Worm (Caenorhabditis elegans) whole organism, L4 larva: Measurements from ENCODE around the gene F58B4.5.
A peak's percentile ranks its signal among the peaks of the same experiment; 100 is the strongest.

Experiments used
- F37D6.2 ChIP-seq: sonication (generic microtip); optimal IDR thresholded peaks from 2 replicates; lab custom pipeline; 2016; ENCODE audit warnings: mild to moderate bottlenecking, missing genetic modification characterization, missing compliant biosample characterization
- F44E2.7 ChIP-seq: fragments of 200-800 bp; sonication (Bioruptor generic); IDR thresholded peaks from 2 replicates; pipeline ENCODE4 v2.1.2; 2022; ENCODE audit warnings: missing genetic modification characterization, missing compliant biosample characterization
- F49E8.2 ChIP-seq: sonication (generic microtip); optimal IDR thresholded peaks from 2 replicates; lab custom pipeline; 2016; ENCODE audit warnings: missing compliant biosample characterization, mild to moderate bottlenecking, missing genetic modification characterization, borderline replicate concordance
- T26A8.4 ChIP-seq: fragments of 200-800 bp; sonication (Bioruptor generic); IDR thresholded peaks from 2 replicates; pipeline ENCODE4 v1.3.6; 2022; ENCODE audit warnings: missing genetic modification characterization, missing compliant biosample characterization
- Y105C5A.15 ChIP-seq: fragments of 200-800 bp; sonication (Bioruptor generic); IDR thresholded peaks from 2 replicates; pipeline ENCODE4 v1.3.6; 2022; ENCODE audit warnings: missing genetic modification characterization, missing compliant biosample characterization
- Y75B8A.6 ChIP-seq: fragments of 200-800 bp; sonication (Bioruptor generic); IDR thresholded peaks from 2 replicates; pipeline ENCODE4 v1.3.6; 2022; ENCODE audit warnings: missing genetic modification reagents, missing genetic modification characterization, missing compliant biosample characterization
- aly-2 ChIP-seq: sonication (generic microtip); optimal IDR thresholded peaks from 2 replicates; lab custom pipeline; 2018; ENCODE audit warnings: missing biosample characterization, missing genetic modification characterization
- ama-1 ChIP-seq: fragments of 150-350 bp; optimal IDR thresholded peaks from 2 replicates; lab custom pipeline; 2014; ENCODE audit warnings: inconsistent platforms, mixed read lengths
- arid-1 ChIP-seq: fragments of 200-800 bp; sonication (Bioruptor generic); conservative IDR thresholded peaks from 2 replicates; pipeline ENCODE4 v1.3.6; 2022; ENCODE audit warnings: missing genetic modification reagents, missing genetic modification characterization, missing compliant biosample characterization
- attf-4 ChIP-seq: sonication (generic microtip); optimal IDR thresholded peaks from 3 replicates; lab custom pipeline; 2017; ENCODE audit warnings: missing biosample characterization, missing genetic modification characterization
- ceh-20 ChIP-seq: fragments of 200-800 bp; sonication (Bioruptor generic); IDR thresholded peaks from 2 replicates; pipeline ENCODE4 v1.3.6; 2022; ENCODE audit warnings: missing genetic modification reagents, missing genetic modification characterization, missing compliant biosample characterization
- ceh-32 ChIP-seq: sonication (generic microtip); optimal IDR thresholded peaks from 2 replicates; lab custom pipeline; 2016; ENCODE audit warnings: mild to moderate bottlenecking, missing genetic modification characterization, missing compliant biosample characterization; ENCODE audit not compliant: poor library complexity
- ceh-82 ChIP-seq: sonication (generic microtip); optimal IDR thresholded peaks from 2 replicates; lab custom pipeline; 2017; ENCODE audit warnings: missing biosample characterization, missing genetic modification characterization
- cey-2 ChIP-seq: sonication (generic microtip); optimal IDR thresholded peaks from 3 replicates; lab custom pipeline; 2017; ENCODE audit warnings: missing genetic modification characterization, mild to moderate bottlenecking, missing compliant biosample characterization, antibody characterized with exemption, borderline replicate concordance; ENCODE audit not compliant: insufficient read depth
- ctbp-1 ChIP-seq: fragments of 200-800 bp; sonication (Bioruptor generic); IDR thresholded peaks from 2 replicates; pipeline ENCODE4 v1.3.6; 2022; ENCODE audit warnings: missing genetic modification reagents, missing genetic modification characterization, missing compliant biosample characterization
- daf-19 ChIP-seq: fragments of 200-800 bp; sonication (Bioruptor generic); conservative IDR thresholded peaks from 2 replicates; pipeline ENCODE4 v1.3.6; 2022; ENCODE audit warnings: missing genetic modification characterization, missing compliant biosample characterization
- dmd-6 ChIP-seq: fragments of 200-800 bp; sonication (Bioruptor generic); IDR thresholded peaks from 2 replicates; pipeline ENCODE4 v1.3.6; 2022; ENCODE audit warnings: missing genetic modification reagents, missing genetic modification characterization, missing compliant biosample characterization
- dmd-9 ChIP-seq: fragments of 200-800 bp; sonication (Bioruptor generic); IDR thresholded peaks from 2 replicates; pipeline ENCODE4 v1.3.6; 2022; ENCODE audit warnings: missing genetic modification reagents, missing genetic modification characterization, missing compliant biosample characterization
- dpl-1 ChIP-seq: fragments of 150-350 bp; optimal IDR thresholded peaks from 2 replicates; lab custom pipeline; 2014; ENCODE audit warnings: missing biosample characterization, missing genetic modification reagents, missing genetic modification characterization
- dve-1 ChIP-seq: sonication (generic microtip); optimal IDR thresholded peaks from 2 replicates; lab custom pipeline; 2017; ENCODE audit warnings: antibody characterized with exemption, mild to moderate bottlenecking, missing genetic modification characterization, missing compliant biosample characterization; ENCODE audit not compliant: insufficient read depth
- gei-8 ChIP-seq: fragments of 200-800 bp; sonication (Bioruptor generic); optimal IDR thresholded peaks from 2 replicates; lab custom pipeline; 2018; ENCODE audit warnings: mild to moderate bottlenecking, missing genetic modification characterization, missing compliant biosample characterization
- hif-1 ChIP-seq, 2 experiments: sonication (generic microtip); optimal IDR thresholded peaks; 2 replicates each; lab custom pipeline; 2016 to 2017; ENCODE audit warnings: missing compliant biosample characterization in 2 of 2, missing genetic modification characterization in 2 of 2, missing genetic modification reagents in 2 of 2, missing genotype in 2 of 2, mild to moderate bottlenecking in 1 of 2
- hlh-11 ChIP-seq: fragments of 200-800 bp; sonication (Bioruptor generic); optimal IDR thresholded peaks from 2 replicates; lab custom pipeline; 2018; ENCODE audit warnings: mild to moderate bottlenecking, missing genetic modification characterization, missing compliant biosample characterization
- hlh-30 ChIP-seq: sonication (generic microtip); optimal IDR thresholded peaks from 2 replicates; lab custom pipeline; 2017; ENCODE audit warnings: antibody characterized with exemption, mild to moderate bottlenecking, missing genetic modification characterization, missing compliant biosample characterization; ENCODE audit not compliant: insufficient read depth
- hmg-1.1 ChIP-seq: fragments of 200-800 bp; sonication (Bioruptor generic); IDR thresholded peaks from 2 replicates; pipeline ENCODE4 v1.3.6; 2022; ENCODE audit warnings: missing genetic modification reagents, missing genetic modification characterization, missing compliant biosample characterization
- jun-1 ChIP-seq: fragments of 150-350 bp; optimal IDR thresholded peaks from 2 replicates; lab custom pipeline; 2014; ENCODE audit warnings: missing biosample characterization, missing genetic modification reagents, missing genetic modification characterization
- lim-7 ChIP-seq: fragments of 200-800 bp; sonication (Bioruptor generic); IDR thresholded peaks from 2 replicates; pipeline ENCODE4 v1.3.6; 2022; ENCODE audit warnings: missing genetic modification characterization, missing compliant biosample characterization
- lin-1 ChIP-seq: fragments of 200-800 bp; sonication (Bioruptor generic); IDR thresholded peaks from 2 replicates; pipeline ENCODE4 v1.3.6; 2022; ENCODE audit warnings: missing genetic modification reagents, missing genetic modification characterization, missing compliant biosample characterization
- lin-13 ChIP-seq: fragments of 150-350 bp; optimal IDR thresholded peaks from 2 replicates; lab custom pipeline; 2014; ENCODE audit warnings: missing biosample characterization, missing genetic modification reagents, missing genetic modification characterization
- lin-15B ChIP-seq: fragments of 150-350 bp; sonication (generic microtip); optimal IDR thresholded peaks from 3 replicates; lab custom pipeline; 2014; ENCODE audit warnings: missing biosample characterization, missing genetic modification characterization
- lsy-2 ChIP-seq, 2 experiments: fragments of 150-350 bp in 1 of 2; sonication (generic microtip) in 1 of 2; optimal IDR thresholded peaks; 2 replicates each; lab custom pipeline; 2014 to 2017; ENCODE audit warnings: missing biosample characterization in 2 of 2, missing genetic modification characterization in 2 of 2
- madf-9 ChIP-seq: fragments of 200-800 bp; sonication (Bioruptor generic); conservative IDR thresholded peaks from 2 replicates; pipeline ENCODE4 v1.3.6; 2022; ENCODE audit warnings: missing genetic modification reagents, missing genetic modification characterization, missing compliant biosample characterization
- mxl-2 ChIP-seq: fragments of 200-800 bp; sonication (Bioruptor generic); conservative IDR thresholded peaks from 2 replicates; pipeline ENCODE4 v1.3.6; 2022; ENCODE audit warnings: missing genetic modification reagents, missing genetic modification characterization, missing compliant biosample characterization
- mxl-3 ChIP-seq: fragments of 200-800 bp; sonication (Bioruptor generic); optimal IDR thresholded peaks from 2 replicates; lab custom pipeline; 2018; ENCODE audit warnings: mild to moderate bottlenecking, missing genetic modification characterization, missing compliant biosample characterization
- nhr-102 ChIP-seq: sonication (generic microtip); optimal IDR thresholded peaks from 2 replicates; lab custom pipeline; 2016; ENCODE audit warnings: mild to moderate bottlenecking, missing genetic modification characterization, moderate library complexity, missing compliant biosample characterization
- nhr-111 ChIP-seq: fragments of 200-800 bp; sonication (Bioruptor generic); optimal IDR thresholded peaks from 2 replicates; lab custom pipeline; 2018; ENCODE audit warnings: mild to moderate bottlenecking, missing genetic modification characterization, missing compliant biosample characterization
- nhr-28 ChIP-seq: fragments of 150-350 bp; optimal IDR thresholded peaks from 2 replicates; lab custom pipeline; 2014; ENCODE audit warnings: missing biosample characterization, missing genetic modification characterization
- nhr-76 ChIP-seq: fragments of 150-350 bp; optimal IDR thresholded peaks from 2 replicates; lab custom pipeline; 2014; ENCODE audit warnings: missing biosample characterization, missing genetic modification characterization
- php-3 ChIP-seq: fragments of 200-800 bp; sonication (Bioruptor generic); IDR thresholded peaks from 2 replicates; pipeline ENCODE4 v1.3.6; 2022; ENCODE audit warnings: missing genetic modification reagents, missing genetic modification characterization, missing compliant biosample characterization
- pqm-1 ChIP-seq: sonication (generic microtip); optimal IDR thresholded peaks from 2 replicates; lab custom pipeline; 2017; ENCODE audit warnings: missing biosample characterization, missing genetic modification characterization
- set-16 ChIP-seq: fragments of 200-800 bp; sonication (Bioruptor generic); IDR thresholded peaks from 2 replicates; pipeline ENCODE4 v1.3.6; 2022; ENCODE audit warnings: missing genetic modification reagents, missing genetic modification characterization, missing compliant biosample characterization
- skn-1 ChIP-seq: fragments of 150-350 bp; optimal IDR thresholded peaks from 2 replicates; lab custom pipeline; 2014; ENCODE audit warnings: missing biosample characterization, missing genetic modification characterization
- snpc-1.2 ChIP-seq: fragments of 200-800 bp; sonication (Bioruptor generic); IDR thresholded peaks from 2 replicates; pipeline ENCODE4 v1.3.6; 2022; ENCODE audit warnings: missing genetic modification reagents, missing genetic modification characterization, missing compliant biosample characterization
- snpc-4 ChIP-seq: fragments of 150-350 bp; optimal IDR thresholded peaks from 2 replicates; lab custom pipeline; 2014; ENCODE audit warnings: missing biosample characterization, missing genetic modification characterization
- spr-3 ChIP-seq: fragments of 200-800 bp; sonication (Bioruptor generic); optimal IDR thresholded peaks from 2 replicates; lab custom pipeline; 2018; ENCODE audit warnings: mild to moderate bottlenecking, missing genetic modification characterization, missing compliant biosample characterization
- tra-1 ChIP-seq: fragments of 200-800 bp; sonication (Bioruptor generic); IDR thresholded peaks from 2 replicates; pipeline ENCODE4 v1.3.6; 2022; ENCODE audit warnings: missing genetic modification reagents, missing genetic modification characterization, missing compliant biosample characterization
- unc-130 ChIP-seq: sonication (generic microtip); optimal IDR thresholded peaks from 2 replicates; lab custom pipeline; 2016; ENCODE audit warnings: missing genetic modification reagents, missing genetic modification characterization, missing compliant biosample characterization
- vab-7 ChIP-seq: fragments of 200-800 bp; sonication (Bioruptor generic); IDR thresholded peaks from 2 replicates; pipeline ENCODE4 v1.3.6; 2022; ENCODE audit warnings: missing genetic modification reagents, missing genetic modification characterization, missing compliant biosample characterization
- zfp-2 ChIP-seq: sonication (generic microtip); optimal IDR thresholded peaks from 2 replicates; lab custom pipeline; 2016; ENCODE audit warnings: mild to moderate bottlenecking, missing genetic modification characterization, missing compliant biosample characterization
- ztf-7 ChIP-seq: fragments of 150-350 bp; optimal IDR thresholded peaks from 2 replicates; lab custom pipeline; 2014; ENCODE audit warnings: missing biosample characterization, missing genetic modification characterization

F58B4.5 gene

DNA sequence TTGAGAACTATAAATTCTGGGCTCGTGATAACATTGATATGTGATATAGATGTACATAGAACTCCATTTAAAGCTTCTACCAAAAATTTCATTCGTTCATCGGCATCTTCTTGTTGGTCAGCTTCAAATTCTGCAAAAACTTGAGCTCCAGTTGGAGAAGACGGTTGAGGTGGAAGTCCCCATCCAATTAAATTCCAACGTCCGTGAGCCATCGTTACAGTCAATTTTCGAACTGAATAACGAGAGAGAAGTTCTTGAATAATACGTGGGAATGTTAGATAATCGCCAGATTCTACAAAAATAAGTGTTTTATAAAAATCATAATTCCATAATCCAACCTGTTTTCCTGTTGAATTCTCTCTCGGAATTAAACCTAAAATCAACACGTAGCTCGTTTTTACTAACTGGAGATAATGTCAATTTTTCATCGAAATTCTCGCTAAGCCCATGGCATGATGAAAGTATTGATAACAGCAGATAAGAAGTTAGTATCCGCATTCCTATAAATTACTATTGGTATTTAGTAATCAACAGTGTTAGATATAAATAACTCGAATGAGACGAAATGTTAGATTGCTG is 25.9 kb downstream of the F58B4.5 start, which contains the start of gene pigt-1 (continued):
- peak; percentile 42; the same call in 1 of the 2 replicates for TF ChIP-seq T26A8.4 (GFP tag; lab: Robert Waterston, UW)
- TF ChIP-seq hlh-11: peak; percentile 5
- TF ChIP-seq gei-8 (GFP tag; lab: Kevin White, UChicago): no peak
- TF ChIP-seq lin-15B (tag; lab: Kevin White, UChicago): no peak
- no peak for TF ChIP-seq ztf-7 (tag; lab: Kevin White, UChicago)
- TF ChIP-seq mxl-3 (GFP tag; lab: Kevin White, UChicago): no peak
- TF ChIP-seq F49E8.2 (tag; lab: Kevin White, UChicago): no peak
- TF ChIP-seq nhr-102 (tag; lab: Kevin White, UChicago): peak; percentile 15
- TF ChIP-seq snpc-4 (tag; lab: Kevin White, UChicago): no peak
- TF ChIP-seq dve-1 (tag; lab: Kevin White, UChicago): peak; percentile 39
- TF ChIP-seq dpl-1 (GFP tag; lab: Kevin White, UChicago): no peak
- TF ChIP-seq vab-7 (GFP tag; lab: Robert Waterston, UW): no peak
- TF ChIP-seq skn-1 (tag; lab: Kevin White, UChicago): no peak

- TF ChIP-seq nhr-111 (GFP tag; lab: Kevin White, UChicago) (no peak), hmg-1.1 (GFP tag; lab: Robert Waterston, UW) (no peak), mxl-2 (GFP tag; lab: Robert Waterston, UW) (no peak), spr-3 (GFP tag; lab: Kevin White, UChicago) (no peak), ama-1 (lab: Kevin White, UChicago) (no peak), F44E2.7 (GFP tag; lab: Robert Waterston, UW) (no peak), hlh-30 (tag; lab: Kevin White, UChicago) (no peak), php-3 (GFP tag; lab: Robert Waterston, UW) (no peak), dpl-1 (GFP tag; lab: Kevin White, UChicago) (no peak), nhr-76 (tag; lab: Kevin White, UChicago) (no peak), madf-9 (GFP tag; lab: Robert Waterston, UW) (no peak), hif-1 (tag; optimal IDR thresholded peaks at IDR 0.05; lab: Kevin White, UChicago) (no peak), lim-7 (no peak), cey-2 (tag; lab: Kevin White, UChicago) (no peak), unc-130 (GFP tag; lab: Kevin White, UChicago) (no peak), lin-1 (no peak), ceh-20 (no peak), Y75B8A.6 (no peak), snpc-1.2 (GFP tag; lab: Robert Waterston, UW) (no peak), lsy-2 (tag; optimal IDR thresholded peaks at IDR 0.05; lab: Kevin White, UChicago) (no peak), zfp-2 (tag; lab: Kevin White, UChicago) (no peak), tra-1 (GFP tag; lab: Robert Waterston, UW) (no peak), jun-1 (tag; lab: Kevin White, UChicago) (no peak), arid-1 (no peak), pqm-1 (tag; lab: Kevin White, UChicago) (peak; percentile 57), dmd-6 (GFP tag; lab: Robert Waterston, UW) (peak; percentile 77), Y105C5A.15 (GFP tag; lab: Robert Waterston, UW) (no peak), daf-19 (GFP tag; lab: Robert Waterston, UW) (no peak), ceh-32 (tag; lab: Kevin White, UChicago) (no peak), attf-4 (tag; lab: Kevin White, UChicago) (no peak), set-16 (GFP tag; lab: Robert Waterston, UW) (no peak), dmd-9 (GFP tag; lab: Robert Waterston, UW) (no peak), lin-13 (GFP tag; lab: Kevin White, UChicago) (peak; percentile 39), nhr-28 (tag; lab: Kevin White, UChicago) (peak; percentile 96), ceh-82 (tag; lab: Kevin White, UChicago) (no peak), F37D6.2 (tag; lab: Kevin White, UChicago) (no peak), aly-2 (tag; lab: Kevin White, UChicago) (no peak), ctbp-1 (no peak)
These were observed 28.1 kb downstream of the F58B4.5 start, which contains the start of gene vps-36 for ce11 chrV:10960544-10960943. Gene vps-36, minus strand, starts transcription at chrV:10960669.
